Fruit fly (Drosophila melanogaster) whole organism, embryonic: ENCODE data around the gene CG10431.

ENCODE experiments used
- Antp ChIP-seq: fragments of 200-800 bp; sonication (Bioruptor generic); optimal IDR thresholded peaks from 3 replicates; lab custom pipeline; 2016; ENCODE audit warnings: missing biosample characterization, missing genetic modification characterization
- BEAF-32 ChIP-seq: fragments of 200-800 bp; sonication (Bioruptor generic); optimal IDR thresholded peaks from 3 replicates; lab custom pipeline; 2017; ENCODE audit warnings: missing biosample characterization, missing genetic modification characterization, mild to moderate bottlenecking, moderate library complexity, missing genetic modification reagents
- CG11504 ChIP-seq: fragments of 200-800 bp; sonication (Bioruptor generic); optimal IDR thresholded peaks from 3 replicates; lab custom pipeline; 2019; ENCODE audit warnings: missing biosample characterization, mild to moderate bottlenecking, missing genetic modification characterization, moderate library complexity
- CG12769 ChIP-seq: fragments of 200-800 bp; sonication (Bioruptor generic); optimal IDR thresholded peaks from 2 replicates; lab custom pipeline; 2019; ENCODE audit warnings: missing biosample characterization, mild to moderate bottlenecking, missing genetic modification characterization, moderate library complexity
- CG13624 ChIP-seq: fragments of 200-800 bp; sonication (Bioruptor generic); optimal IDR thresholded peaks from 2 replicates; lab custom pipeline; 2016; ENCODE audit warnings: missing biosample characterization, missing genetic modification characterization
- CG14710 ChIP-seq: fragments of 200-800 bp; sonication (Bioruptor generic); optimal IDR thresholded peaks from 3 replicates; lab custom pipeline; 2019; ENCODE audit warnings: missing biosample characterization, mild to moderate bottlenecking, missing genetic modification characterization, moderate library complexity
- CG17612 ChIP-seq: fragments of 200-800 bp; sonication (Bioruptor generic); IDR thresholded peaks from 2 replicates; pipeline ENCODE4 v1.3.6; 2022; ENCODE audit warnings: missing biosample characterization, missing genetic modification characterization
- CG18619 ChIP-seq: fragments of 200-800 bp; sonication (Bioruptor generic); optimal IDR thresholded peaks from 3 replicates; lab custom pipeline; 2017; ENCODE audit warnings: missing biosample characterization, mild to moderate bottlenecking, missing genetic modification characterization
- CG2678 ChIP-seq: fragments of 200-800 bp; sonication (Bioruptor generic); optimal IDR thresholded peaks from 3 replicates; lab custom pipeline; 2019; ENCODE audit warnings: missing biosample characterization, mild to moderate bottlenecking, missing genetic modification characterization, moderate library complexity
- CG2875 ChIP-seq: fragments of 200-800 bp; sonication (Bioruptor generic); optimal IDR thresholded peaks from 2 replicates; lab custom pipeline; 2017; ENCODE audit warnings: missing biosample characterization, mild to moderate bottlenecking, missing genetic modification characterization, missing genetic modification reagents
- CG34422 ChIP-seq: fragments of 200-800 bp; sonication (Bioruptor generic); IDR thresholded peaks from 3 replicates; pipeline ENCODE4 v1.3.6; 2022; ENCODE audit warnings: missing biosample characterization, missing genetic modification characterization
- CG6791 ChIP-seq: fragments of 200-800 bp; sonication (Bioruptor generic); IDR thresholded peaks from 3 replicates; pipeline ENCODE4 v1.3.6; 2022; ENCODE audit warnings: missing biosample characterization, missing genetic modification characterization; ENCODE audit not compliant: partially characterized antibody
- CG7928 ChIP-seq: fragments of 200-800 bp; sonication (Bioruptor generic); optimal IDR thresholded peaks from 2 replicates; lab custom pipeline; 2017; ENCODE audit warnings: missing biosample characterization, mild to moderate bottlenecking, missing genetic modification characterization
- CG8359 ChIP-seq: fragments of 200-800 bp; sonication (Bioruptor generic); optimal IDR thresholded peaks from 2 replicates; lab custom pipeline; 2017; ENCODE audit warnings: missing biosample characterization, mild to moderate bottlenecking, missing genetic modification characterization, borderline replicate concordance
- CG8924 ChIP-seq: fragments of 200-800 bp; optimal IDR thresholded peaks from 3 replicates; lab custom pipeline; 2019; ENCODE audit warnings: missing biosample characterization, mild to moderate bottlenecking, missing genetic modification characterization, moderate library complexity
- D19A ChIP-seq: fragments of 200-800 bp; optimal IDR thresholded peaks from 3 replicates; lab custom pipeline; 2019; ENCODE audit warnings: missing biosample characterization, mild to moderate bottlenecking, missing genetic modification characterization, moderate library complexity
- Dp ChIP-seq: fragments of 200-800 bp; sonication (Bioruptor generic); optimal IDR thresholded peaks from 2 replicates; lab custom pipeline; 2018; ENCODE audit warnings: missing biosample characterization, mild to moderate bottlenecking, missing genetic modification characterization, moderate library complexity
- GATAe ChIP-seq: fragments of 200-800 bp; sonication (Bioruptor generic); conservative IDR thresholded peaks from 2 replicates; pipeline ENCODE4 v1.3.6; 2022; ENCODE audit warnings: missing biosample characterization, missing genetic modification characterization
- HLH3B ChIP-seq: fragments of 200-800 bp; sonication (Bioruptor generic); IDR thresholded peaks from 2 replicates; pipeline ENCODE4 v1.3.6; 2022; ENCODE audit warnings: missing biosample characterization, missing genetic modification characterization
- HmgZ ChIP-seq: fragments of 200-800 bp; sonication (Bioruptor generic); optimal IDR thresholded peaks from 2 replicates; lab custom pipeline; 2018; ENCODE audit warnings: missing biosample characterization, mild to moderate bottlenecking, missing genetic modification characterization
- Hsf ChIP-seq: fragments of 200-800 bp; sonication (Bioruptor generic); optimal IDR thresholded peaks from 3 replicates; lab custom pipeline; 2016; ENCODE audit warnings: missing biosample characterization, missing genetic modification characterization
- Lhr ChIP-seq: fragments of 200-800 bp; sonication (Bioruptor generic); optimal IDR thresholded peaks from 3 replicates; lab custom pipeline; 2017; ENCODE audit warnings: mild to moderate bottlenecking, missing biosample characterization, missing genetic modification reagents, missing genetic modification characterization
- Mad ChIP-seq: fragments of 200-800 bp; sonication (Bioruptor generic); optimal IDR thresholded peaks from 2 replicates; lab custom pipeline; 2016; ENCODE audit warnings: missing biosample characterization, missing genetic modification characterization
- NK7.1 ChIP-seq: fragments of 200-800 bp; sonication (Bioruptor generic); optimal IDR thresholded peaks from 3 replicates; lab custom pipeline; 2016; ENCODE audit warnings: missing biosample characterization, missing genetic modification characterization
- Ravus ChIP-seq: fragments of 200-800 bp; sonication (Bioruptor generic); IDR thresholded peaks from 2 replicates; pipeline ENCODE4 v1.3.6; 2022; ENCODE audit warnings: missing biosample characterization, missing genetic modification characterization
- Scr ChIP-seq: fragments of 200-800 bp; sonication (Bioruptor generic); IDR thresholded peaks from 2 replicates; pipeline ENCODE4 v1.3.6; 2022; ENCODE audit warnings: missing biosample characterization, missing genetic modification characterization; ENCODE audit not compliant: partially characterized antibody
- Sin3A ChIP-seq: fragments of >200 bp; optimal IDR thresholded peaks from 2 replicates; lab custom pipeline; 2018
- bbx ChIP-seq: fragments of 200-800 bp; sonication (Bioruptor generic); IDR thresholded peaks from 2 replicates; pipeline ENCODE4 v1.3.6; 2022; ENCODE audit warnings: missing biosample characterization, missing genetic modification characterization; ENCODE audit not compliant: partially characterized antibody
- dmrt11E ChIP-seq: fragments of 200-800 bp; sonication (Bioruptor generic); optimal IDR thresholded peaks from 3 replicates; lab custom pipeline; 2018; ENCODE audit warnings: missing biosample characterization, mild to moderate bottlenecking, missing genetic modification characterization, moderate library complexity
- dmrt99B ChIP-seq: fragments of 200-800 bp; sonication (Bioruptor generic); optimal IDR thresholded peaks from 2 replicates; lab custom pipeline; 2018; ENCODE audit warnings: missing biosample characterization, mild to moderate bottlenecking, missing genetic modification characterization, moderate library complexity
- exex ChIP-seq: fragments of 200-800 bp; sonication (Bioruptor generic); optimal IDR thresholded peaks from 4 replicates; lab custom pipeline; 2018; ENCODE audit warnings: missing biosample characterization, mild to moderate bottlenecking, missing genetic modification characterization, moderate library complexity
- gem ChIP-seq: fragments of 200-800 bp; sonication (Bioruptor generic); optimal IDR thresholded peaks from 2 replicates; lab custom pipeline; 2019; ENCODE audit warnings: missing biosample characterization, mild to moderate bottlenecking, missing genetic modification characterization, moderate library complexity
- hb ChIP-seq: fragments of 200-800 bp; sonication (Bioruptor generic); IDR thresholded peaks from 3 replicates; pipeline ENCODE4 v1.3.6; 2022; ENCODE audit warnings: missing biosample characterization, missing genetic modification characterization; ENCODE audit not compliant: partially characterized antibody
- hbn ChIP-seq: fragments of 200-800 bp; sonication (Bioruptor generic); IDR thresholded peaks from 2 replicates; pipeline ENCODE4 v1.3.6; 2022; ENCODE audit warnings: missing biosample characterization, missing genetic modification characterization; ENCODE audit not compliant: partially characterized antibody
- ken ChIP-seq: fragments of 200-800 bp; sonication (Bioruptor generic); IDR thresholded peaks from 3 replicates; pipeline ENCODE4 v1.3.6; 2022; ENCODE audit warnings: missing biosample characterization, missing genetic modification characterization
- mirr ChIP-seq: fragments of 200-800 bp; sonication (Bioruptor generic); optimal IDR thresholded peaks from 3 replicates; lab custom pipeline; 2018; ENCODE audit warnings: missing biosample characterization, mild to moderate bottlenecking, missing genetic modification characterization
- p53 ChIP-seq: fragments of 200-800 bp; sonication (Bioruptor generic); optimal IDR thresholded peaks from 2 replicates; lab custom pipeline; 2016; ENCODE audit warnings: missing biosample characterization, missing genetic modification characterization
- pros ChIP-seq: fragments of 200-800 bp; sonication (Bioruptor generic); optimal IDR thresholded peaks from 3 replicates; lab custom pipeline; 2019; ENCODE audit warnings: missing biosample characterization, mild to moderate bottlenecking, missing genetic modification characterization, moderate library complexity
- psq ChIP-seq: fragments of 200-800 bp; sonication (Bioruptor generic); optimal IDR thresholded peaks from 2 replicates; lab custom pipeline; 2017; ENCODE audit warnings: missing biosample characterization, missing genetic modification characterization
- pum ChIP-seq: fragments of 200-800 bp; sonication (Bioruptor generic); optimal IDR thresholded peaks from 2 replicates; lab custom pipeline; 2016; ENCODE audit warnings: missing biosample characterization, missing genetic modification characterization
- pzg ChIP-seq: fragments of 200-800 bp; sonication (Bioruptor generic); optimal IDR thresholded peaks from 3 replicates; lab custom pipeline; 2018; ENCODE audit warnings: missing biosample characterization, mild to moderate bottlenecking, missing genetic modification characterization, moderate library complexity
- sim ChIP-seq: fragments of 200-800 bp; sonication (Bioruptor generic); IDR thresholded peaks from 2 replicates; pipeline ENCODE4 v1.3.6; 2022; ENCODE audit warnings: missing biosample characterization, missing genetic modification characterization
- sug ChIP-seq: fragments of 200-800 bp; optimal IDR thresholded peaks from 2 replicates; lab custom pipeline; 2019; ENCODE audit warnings: missing biosample characterization, mild to moderate bottlenecking, missing genetic modification characterization, moderate library complexity
- toy ChIP-seq: fragments of 200-800 bp; sonication (Bioruptor generic); IDR thresholded peaks from 2 replicates; pipeline ENCODE4 v1.3.6; 2022; ENCODE audit warnings: missing biosample characterization, missing genetic modification characterization
- trh ChIP-seq: fragments of 200-800 bp; sonication (Bioruptor generic); optimal IDR thresholded peaks from 2 replicates; lab custom pipeline; 2016; ENCODE audit warnings: missing biosample characterization, missing genetic modification characterization
- tx ChIP-seq: fragments of 200-800 bp; sonication (Bioruptor generic); optimal IDR thresholded peaks from 2 replicates; lab custom pipeline; 2016; ENCODE audit warnings: missing biosample characterization, missing genetic modification characterization
- usp ChIP-seq: fragments of >200 bp; optimal IDR thresholded peaks from 2 replicates; lab custom pipeline; 2017; ENCODE audit warnings: missing biosample characterization, missing genetic modification characterization
- wdn ChIP-seq: fragments of 200-800 bp; sonication (Bioruptor generic); IDR thresholded peaks from 2 replicates; pipeline ENCODE4 v1.3.6; 2022; ENCODE audit warnings: missing biosample characterization, missing genetic modification characterization

Gene CG10431

dm6 chr2L:19011895-19012645, 37.6 kb downstream of the CG10431 start (continued):
- TF ChIP-seq exex (tag; lab: Kevin White, UChicago): peak; percentile 53
- TF ChIP-seq D19A: peak; percentile 69
- no peak for TF ChIP-seq psq
- TF ChIP-seq toy (GFP tag; lab: Robert Waterston, UW): 0 out of 2 replicates have a peak, but pooled peaks have one; percentile 44
- no peak for TF ChIP-seq Scr
- peak; percentile 16 for TF ChIP-seq Lhr
- TF ChIP-seq hbn (GFP tag; lab: Robert Waterston, UW): no peak
- no peak for TF ChIP-seq CG8359 (GFP tag; lab: Kevin White, UChicago)
- TF ChIP-seq ken (GFP tag; lab: Robert Waterston, UW): peak; percentile 86
- peak; percentile 87 for TF ChIP-seq CG8924 (tag; lab: Kevin White, UChicago)
- no peak for TF ChIP-seq trh (GFP tag; lab: Kevin White, UChicago)
- TF ChIP-seq CG17612: 0 out of 2 replicates have a peak, but pooled peaks have one; percentile 23
- TF ChIP-seq gem (tag; lab: Kevin White, UChicago): peak; percentile 87
- no peak for TF ChIP-seq CG6791 (GFP tag; lab: Robert Waterston, UW)
- TF ChIP-seq CG11504 (tag; lab: Kevin White, UChicago): peak; percentile 81
- no peak for TF ChIP-seq usp (GFP tag; lab: Kevin White, UChicago)
- TF ChIP-seq HLH3B (GFP tag; lab: Robert Waterston, UW): peak; percentile 83
- TF ChIP-seq Antp (GFP tag; lab: Kevin White, UChicago): peak; percentile 86
- TF ChIP-seq hb (GFP tag; lab: Robert Waterston, UW): no peak
- no peak for TF ChIP-seq Sin3A (lab: Kevin White, UChicago)
- TF ChIP-seq CG34422 (GFP tag; lab: Robert Waterston, UW): peak; percentile 86
- peak; percentile 30 for TF ChIP-seq dmrt11E (tag; lab: Kevin White, UChicago)
- peak; percentile 56 for TF ChIP-seq NK7.1
- TF ChIP-seq sim: peak; percentile 58; the same call in 1 of the 2 replicates
- peak; percentile 54 for TF ChIP-seq CG7928 (GFP tag; lab: Kevin White, UChicago)
- peak; percentile 90 for TF ChIP-seq CG2678 (tag; lab: Kevin White, UChicago)
- peak; percentile 42 for TF ChIP-seq CG2875 (GFP tag; lab: Kevin White, UChicago)
- TF ChIP-seq BEAF-32: no peak
- TF ChIP-seq Dp (GFP tag; lab: Kevin White, UChicago): no peak
- 0 out of 2 replicates have a peak, but pooled peaks have one; percentile 15 for TF ChIP-seq GATAe (GFP tag; lab: Robert Waterston, UW)
- no peak for TF ChIP-seq pzg (GFP tag; lab: Kevin White, UChicago)
- peak; percentile 12 for TF ChIP-seq p53
- TF ChIP-seq wdn: 0 out of 2 replicates have a peak, but pooled peaks have one; percentile 43
- TF ChIP-seq CG14710 (tag; lab: Kevin White, UChicago): peak; percentile 51
- peak; percentile 56 for TF ChIP-seq Mad (GFP tag; lab: Kevin White, UChicago)
- TF ChIP-seq tx (GFP tag; lab: Kevin White, UChicago): peak; percentile 73
- peak; percentile 78 for TF ChIP-seq Hsf (GFP tag; lab: Kevin White, UChicago)
- TF ChIP-seq CG18619 (GFP tag; lab: Kevin White, UChicago): peak; percentile 75
- no peak for TF ChIP-seq bbx
- TF ChIP-seq HmgZ (tag; lab: Kevin White, UChicago): peak; percentile 68
- peak; percentile 74 for TF ChIP-seq pum (GFP tag; lab: Kevin White, UChicago)
- TF ChIP-seq CG13624 (GFP tag; lab: Kevin White, UChicago): peak; percentile 85
- no peak for TF ChIP-seq pros (GFP tag; lab: Kevin White, UChicago)
- peak; percentile 88 for TF ChIP-seq mirr
- peak; percentile 88 for TF ChIP-seq dmrt99B
- TF ChIP-seq CG12769 (tag; lab: Kevin White, UChicago): peak; percentile 95
- peak; percentile 47 for TF ChIP-seq Ravus (GFP tag; lab: Robert Waterston, UW)
- peak; percentile 41 for TF ChIP-seq sug (tag; lab: Kevin White, UChicago)
